2 worm cellular contexts compared by ENCODE assay signal in the genomic region with DNA sequence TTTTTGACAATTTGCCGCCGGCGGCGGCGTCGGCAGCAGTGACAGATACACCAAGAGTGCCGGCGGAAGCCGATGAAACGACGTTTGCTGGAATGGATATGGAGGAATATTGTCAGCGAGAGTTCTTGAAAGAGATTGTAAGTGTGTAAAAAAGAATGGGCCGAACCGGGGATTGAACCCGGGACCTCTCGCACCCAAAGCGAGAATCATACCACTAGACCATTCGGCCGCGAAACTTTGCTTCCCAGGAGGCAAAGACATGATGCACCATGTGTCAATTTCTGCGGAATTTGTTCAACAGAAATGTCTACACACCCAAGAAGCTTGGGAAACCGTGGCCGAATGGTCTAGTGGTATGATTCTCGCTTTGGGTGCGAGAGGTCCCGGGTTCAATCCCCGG.
TF ChIP-seq lines count a peak whose summit lies in the region.

No protein-coding gene starts in this region.

TF ChIP-seq in whole organism, L1 larva, 84 proteins besides CTCF, POLR2A, EP300 and RAD21 (continued from another document):
- TF ChIP-seq ztf-4 (tag; optimal IDR thresholded peaks at IDR 0.05; lab: Kevin White, UChicago) (peak; percentile 29), hpl-2 (GFP tag; optimal IDR thresholded peaks at IDR 0.05; lab: Kevin White, UChicago) (peak; percentile 48), pag-3 (tag; optimal IDR thresholded peaks at IDR 0.05; lab: Kevin White, UChicago; ENCODE audit: borderline replicate concordance, insufficient read depth) (no peak), nhr-28 (tag; optimal IDR thresholded peaks at IDR 0.05; lab: Kevin White, UChicago) (no peak), nhr-84 (tag; optimal IDR thresholded peaks at IDR 0.05; lab: Kevin White, UChicago) (no peak), C34B4.2 (tag; optimal IDR thresholded peaks at IDR 0.05; lab: Kevin White, UChicago) (no peak), ceh-88 (GFP tag; IDR thresholded peaks at IDR 0.05; lab: Robert Waterston, UW) (peak; percentile 79), egl-13 (tag; optimal IDR thresholded peaks at IDR 0.05; lab: Kevin White, UChicago) (peak; percentile 74), mef-2 (tag; optimal IDR thresholded peaks at IDR 0.05; lab: Kevin White, UChicago) (peak; percentile 49), pqm-1 (tag; optimal IDR thresholded peaks at IDR 0.05; lab: Kevin White, UChicago) (no peak), aly-2 (tag; optimal IDR thresholded peaks at IDR 0.05; lab: Kevin White, UChicago) (peak; percentile 68), F16B12.6 (tag; optimal IDR thresholded peaks at IDR 0.05; lab: Kevin White, UChicago) (peak; percentile 69), tbx-2 (tag; optimal IDR thresholded peaks at IDR 0.05; lab: Kevin White, UChicago) (peak; percentile 88), alr-1 (tag; optimal IDR thresholded peaks at IDR 0.05; lab: Kevin White, UChicago; ENCODE audit: borderline replicate concordance) (no peak), nhr-19 (GFP tag; conservative IDR thresholded peaks at IDR 0.05; lab: Robert Waterston, UW) (peak; percentile 93), rnt-1 (tag; optimal IDR thresholded peaks at IDR 0.05; lab: Kevin White, UChicago) (peak; percentile 95), sptf-1 (tag; optimal IDR thresholded peaks at IDR 0.05; lab: Kevin White, UChicago) (no peak), zip-4 (GFP tag; optimal IDR thresholded peaks at IDR 0.05; lab: Kevin White, UChicago) (peak; percentile 68), nhr-85 (tag; lab: Kevin White, UChicago) (peak; percentile 90), zag-1 (tag; optimal IDR thresholded peaks at IDR 0.05; lab: Kevin White, UChicago) (no peak), hlh-4 (tag; optimal IDR thresholded peaks at IDR 0.05; lab: Kevin White, UChicago) (no peak), skn-1 (tag; optimal IDR thresholded peaks at IDR 0.05; lab: Kevin White, UChicago) (peak; percentile 79), dpl-1 (GFP tag; optimal IDR thresholded peaks at IDR 0.05; lab: Kevin White, UChicago) (peak; percentile 58 to 78 (median 77)), dsc-1 (tag; optimal IDR thresholded peaks at IDR 0.05; lab: Kevin White, UChicago) (peak; percentile 95), nhr-76 (tag; optimal IDR thresholded peaks at IDR 0.05; lab: Kevin White, UChicago) (no peak), swsn-7 (tag; optimal IDR thresholded peaks at IDR 0.05; lab: Kevin White, UChicago) (peak; percentile 83), lin-13 (GFP tag; optimal IDR thresholded peaks at IDR 0.05; lab: Kevin White, UChicago) (peak; percentile 71)

TF ChIP-seq in whole organism, young adult, 124 proteins besides CTCF, POLR2A, EP300 and RAD21 (continued from another document):
- no peak for TF ChIP-seq ama-1 (optimal IDR thresholded peaks at IDR 0.05; lab: Kevin White, UChicago)
- no peak for TF ChIP-seq ama-1 (GFP tag; optimal IDR thresholded peaks at IDR 0.05; lab: Kevin White, UChicago)
- TF ChIP-seq K11D2.4 (GFP tag; IDR thresholded peaks at IDR 0.05; lab: Robert Waterston, UW) = peak; percentile 88
- TF ChIP-seq ceh-58 (GFP tag; IDR thresholded peaks at IDR 0.05; lab: Robert Waterston, UW) = 0 out of 2 replicates have a peak, but pooled peaks have one; percentile 66
- peak; percentile 58 for TF ChIP-seq lsl-1 (GFP tag; optimal IDR thresholded peaks at IDR 0.05; lab: Kevin White, UChicago)
- peak; percentile 94 for TF ChIP-seq aptf-3 (GFP tag; IDR thresholded peaks at IDR 0.05; lab: Robert Waterston, UW)
- peak; percentile 7 for TF ChIP-seq snpc-1.1 (tag; optimal IDR thresholded peaks at IDR 0.05; lab: Kevin White, UChicago; ENCODE audit: insufficient read depth)
- peak; percentile 79; the same call in 1 of the 2 replicates for TF ChIP-seq attf-6 (GFP tag; IDR thresholded peaks at IDR 0.05; lab: Robert Waterston, UW)
- peak; percentile 48 for TF ChIP-seq lsy-27 (tag; optimal IDR thresholded peaks at IDR 0.05; lab: Kevin White, UChicago; ENCODE audit: borderline replicate concordance, insufficient read depth)
- peak; percentile 99 for TF ChIP-seq tbp1 (GFP tag; optimal IDR thresholded peaks at IDR 0.05; lab: Kevin White, UChicago)
- TF ChIP-seq zfh-2 (GFP tag; conservative IDR thresholded peaks at IDR 0.05; lab: Robert Waterston, UW) = peak; percentile 59; the same call in 1 of the 2 replicates
- TF ChIP-seq rpc-1 (optimal IDR thresholded peaks at IDR 0.05; lab: Kevin White, UChicago) = peak; percentile 76
- peak; percentile 80 for TF ChIP-seq rpc-1 (tag; optimal IDR thresholded peaks at IDR 0.05; lab: Kevin White, UChicago)
- peak; percentile 12 for TF ChIP-seq attf-5 (GFP tag; optimal IDR thresholded peaks at IDR 0.05; lab: Kevin White, UChicago)
- peak; percentile 50; the same call in 1 of the 2 replicates for TF ChIP-seq attf-3 (GFP tag; conservative IDR thresholded peaks at IDR 0.05; lab: Robert Waterston, UW)
TF ChIP-seq in whole organism, young adult: peak in this region for 87.
